Fruit fly (Drosophila melanogaster): ENCODE results near the gene CG7394.

DNA sequence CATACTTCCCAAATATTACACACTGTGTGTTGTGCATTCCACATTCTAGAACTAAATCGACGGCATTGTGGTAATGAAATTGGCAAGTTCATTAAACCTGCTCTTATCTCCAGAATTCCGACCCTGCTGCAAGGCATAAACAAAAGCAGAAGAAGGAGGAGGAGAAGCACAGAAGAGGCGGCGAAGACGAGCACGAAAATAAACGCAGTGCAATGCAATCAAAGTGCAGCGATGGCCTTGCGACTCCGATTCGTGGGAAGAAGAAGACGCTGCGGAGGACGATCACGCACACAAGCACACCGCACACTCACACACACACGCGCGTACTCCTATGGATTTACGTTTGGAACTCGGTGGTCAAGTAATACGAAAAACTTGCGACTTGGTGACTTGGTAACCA lies 911 bp upstream of the CG7394 start:
- TF ChIP-seq D1 (tag; optimal IDR thresholded peaks at IDR 0.05) = no peak
- TF ChIP-seq CG17806 (tag; optimal IDR thresholded peaks at IDR 0.05) = no peak
- peak; percentile 60 for TF ChIP-seq CG13204 (GFP tag; optimal IDR thresholded peaks at IDR 0.05)
- TF ChIP-seq rn (GFP tag; IDR thresholded peaks at IDR 0.05) = no peak
